Fruit fly (Drosophila melanogaster): ENCODE measurements around the gene CG33642.
A peak's percentile ranks its signal among the peaks of the same experiment; 100 is the strongest.

Gene CG33642

dm6 chr2L:13514262-13514937 lies 15.4 kb upstream of the CG33642 start (continued):
- TF ChIP-seq CG10979 (tag; optimal IDR thresholded peaks at IDR 0.05), result peak; percentile 31
- peak; percentile 30 for TF ChIP-seq phol (tag; optimal IDR thresholded peaks at IDR 0.05)
- TF ChIP-seq CG2120 (GFP tag; optimal IDR thresholded peaks at IDR 0.05), result peak; percentile 74
- peak; percentile 57 for TF ChIP-seq exex (tag; optimal IDR thresholded peaks at IDR 0.05)
- no peak for TF ChIP-seq trem (tag; optimal IDR thresholded peaks at IDR 0.05)
- TF ChIP-seq CG4707 (GFP tag; optimal IDR thresholded peaks at IDR 0.05), result no peak
- peak; percentile 89 for TF ChIP-seq sr (GFP tag; IDR thresholded peaks at IDR 0.05)
- TF ChIP-seq CG8388 (GFP tag; optimal IDR thresholded peaks at IDR 0.05), result peak; percentile 33
- no peak for TF ChIP-seq Bteb2 (GFP tag; optimal IDR thresholded peaks at IDR 0.05)
- TF ChIP-seq Sry-δ (GFP tag; optimal IDR thresholded peaks at IDR 0.05), result no peak
- TF ChIP-seq CG14965 (GFP tag; optimal IDR thresholded peaks at IDR 0.05; ENCODE audit: borderline replicate concordance), result no peak
- TF ChIP-seq chinmo (GFP tag; IDR thresholded peaks at IDR 0.05; ENCODE audit: partially characterized antibody), result peak; percentile 99
- peak; percentile 57 for TF ChIP-seq CG9437 (GFP tag; optimal IDR thresholded peaks at IDR 0.05)
- TF ChIP-seq Taf1 (GFP tag; IDR thresholded peaks at IDR 0.05), result peak; percentile 63; the same call in 1 of the 2 replicates
- peak; percentile 51 for TF ChIP-seq salm (tag; optimal IDR thresholded peaks at IDR 0.05)
- TF ChIP-seq CG14710 (tag; optimal IDR thresholded peaks at IDR 0.05), result peak; percentile 11
- no peak for TF ChIP-seq Myb (GFP tag; optimal IDR thresholded peaks at IDR 0.05)
- peak in 1 of 2 experiments; percentile 40 for TF ChIP-seq Trl (optimal IDR thresholded peaks at IDR 0.05)
- no peak for TF ChIP-seq Trl (GFP tag; optimal IDR thresholded peaks at IDR 0.05)
- TF ChIP-seq CG11247 (GFP tag; IDR thresholded peaks at IDR 0.05), result peak; percentile 50; the same call in 1 of the 2 replicates
- TF ChIP-seq ci (GFP tag; IDR thresholded peaks at IDR 0.05), result peak; percentile 30; the same call in 1 of the 3 replicates
- no peak for TF ChIP-seq nau (GFP tag; optimal IDR thresholded peaks at IDR 0.05)
- no peak for TF ChIP-seq CG4730 (GFP tag; IDR thresholded peaks at IDR 0.05)
- no peak; the same call in 2 of the 3 replicates for TF ChIP-seq B-H1 (GFP tag; IDR thresholded peaks at IDR 0.05)
- TF ChIP-seq tgo (GFP tag; IDR thresholded peaks at IDR 0.05), result peak; percentile 70
- peak; percentile 76 for TF ChIP-seq CG10209 (GFP tag; optimal IDR thresholded peaks at IDR 0.05)
- no peak for TF ChIP-seq CG8944 (GFP tag; optimal IDR thresholded peaks at IDR 0.05)
- peak; percentile 45 for TF ChIP-seq CG13123 (GFP tag; optimal IDR thresholded peaks at IDR 0.05)
- no peak for TF ChIP-seq Dfd (GFP tag; optimal IDR thresholded peaks at IDR 0.05)
- peak; percentile 20 for TF ChIP-seq nmo (GFP tag; optimal IDR thresholded peaks at IDR 0.05)
- no peak for TF ChIP-seq NK7.1 (GFP tag; optimal IDR thresholded peaks at IDR 0.05)
- TF ChIP-seq CG7271 (tag; optimal IDR thresholded peaks at IDR 0.05), result no peak
- TF ChIP-seq Max (GFP tag; optimal IDR thresholded peaks at IDR 0.05), result no peak
- TF ChIP-seq Hr51 (GFP tag; optimal IDR thresholded peaks at IDR 0.05), result peak in 1 of 2 experiments; percentile 73
- peak; percentile 18 for TF ChIP-seq dmrt99B (tag; optimal IDR thresholded peaks at IDR 0.05)
- TF ChIP-seq CG12769 (tag; optimal IDR thresholded peaks at IDR 0.05), result peak; percentile 81
- peak; percentile 76 for TF ChIP-seq CG7556 (GFP tag; optimal IDR thresholded peaks at IDR 0.05)
- peak; percentile 58 for TF ChIP-seq CG10543 (GFP tag; optimal IDR thresholded peaks at IDR 0.05)
- TF ChIP-seq ash1 (GFP tag; optimal IDR thresholded peaks at IDR 0.05), result no peak
- peak; percentile 26 for TF ChIP-seq Nf-YC (tag; optimal IDR thresholded peaks at IDR 0.05)
- no peak for TF ChIP-seq Ets65A (GFP tag)
- peak; percentile 26; the same call in 1 of the 2 replicates for TF ChIP-seq CG32772 (GFP tag; IDR thresholded peaks at IDR 0.05)
- no peak for TF ChIP-seq her (GFP tag; optimal IDR thresholded peaks at IDR 0.05)
- TF ChIP-seq CG10654 (GFP tag; optimal IDR thresholded peaks at IDR 0.05), result peak; percentile 34
- TF ChIP-seq Stat92E (GFP tag; optimal IDR thresholded peaks at IDR 0.05), result no peak
- TF ChIP-seq Gsc (GFP tag; IDR thresholded peaks at IDR 0.05), result no peak
- TF ChIP-seq p53 (GFP tag; optimal IDR thresholded peaks at IDR 0.05), result no peak
- no peak for TF ChIP-seq luna (GFP tag; optimal IDR thresholded peaks at IDR 0.05)
- TF ChIP-seq cwo (GFP tag; optimal IDR thresholded peaks at IDR 0.05), result peak; percentile 92

All from whole organism, embryonic.